Worm (Caenorhabditis elegans): ENCODE measurements around the gene dss-1.

The dss-1 gene

DNA sequence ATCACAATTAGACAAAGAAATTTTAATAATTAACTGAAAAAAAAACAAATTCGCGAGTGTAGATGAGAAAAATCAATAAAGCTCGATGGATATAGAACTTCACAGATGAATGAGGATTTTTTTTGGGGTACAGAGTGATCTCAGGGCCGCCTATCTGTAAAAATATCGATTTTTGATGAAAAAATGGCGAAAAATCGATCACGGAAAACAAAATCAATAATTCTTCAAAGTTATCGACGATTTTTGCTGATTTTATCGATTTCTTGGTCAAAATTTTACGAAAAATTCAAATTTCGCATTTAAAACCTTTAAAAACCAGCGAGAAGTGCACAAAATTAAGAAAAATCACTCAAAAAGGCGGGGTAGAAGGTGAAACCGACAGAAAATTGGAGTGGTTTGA is 20.0 kb upstream of the dss-1 start:
- TF ChIP-seq mes-2 (tag; optimal IDR thresholded peaks at IDR 0.05; ENCODE audit: poor library complexity, severe bottlenecking) (no peak), spr-1 (tag; optimal IDR thresholded peaks at IDR 0.05) (no peak), tra-1 (GFP tag; IDR thresholded peaks at IDR 0.05) (no peak), ceh-28 (tag; optimal IDR thresholded peaks at IDR 0.05) (peak; percentile 70), hlh-30 (tag; optimal IDR thresholded peaks at IDR 0.05; ENCODE audit: insufficient read depth) (no peak), rbr-2 (tag; optimal IDR thresholded peaks at IDR 0.05) (no peak), aha-1 (tag) (peak; percentile 22), gei-8 (GFP tag; optimal IDR thresholded peaks at IDR 0.05) (no peak), snpc-4 (tag; optimal IDR thresholded peaks at IDR 0.05) (no peak)

DNA sequence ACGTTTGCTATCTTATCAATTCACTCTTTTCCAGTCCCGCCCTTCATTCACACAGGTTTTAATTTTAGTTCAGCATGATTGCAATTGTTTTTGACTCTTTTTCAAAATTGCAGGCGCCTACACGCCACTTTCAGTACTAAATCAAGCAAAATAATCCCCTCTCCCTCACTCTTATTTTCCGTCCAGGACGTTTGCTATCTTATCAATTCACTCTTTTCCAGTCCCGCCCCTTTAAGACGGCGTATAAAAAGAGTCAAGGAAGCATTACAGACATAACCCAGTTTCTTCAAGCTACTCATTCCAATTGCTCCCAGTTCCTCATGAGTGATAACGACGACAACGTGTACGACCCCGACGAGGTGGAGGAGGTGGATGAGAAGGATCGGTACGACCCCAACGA is 18.6 kb upstream of the dss-1 start, which contains the start of gene Y119D3B.21:
Y119D3B.21 (plus strand) TSS at position 321 of the 400 bp plus-strand sequence.
- TF ChIP-seq ZK337.2 (GFP tag; IDR thresholded peaks at IDR 0.05) (no peak), lin-15B (tag; optimal IDR thresholded peaks at IDR 0.05) (no peak), ztf-7 (tag; optimal IDR thresholded peaks at IDR 0.05) (no peak), mxl-3 (GFP tag; optimal IDR thresholded peaks at IDR 0.05) (peak; percentile 53), ctbp-1 (GFP tag; IDR thresholded peaks at IDR 0.05) (no peak), dmd-6 (GFP tag; IDR thresholded peaks at IDR 0.05) (peak; percentile 86), mdl-1 (tag; optimal IDR thresholded peaks at IDR 0.05) (no peak), T26A8.4 (GFP tag; IDR thresholded peaks at IDR 0.05) (0 out of 2 replicates have a peak, but pooled peaks have one; percentile 17), vab-7 (GFP tag; IDR thresholded peaks at IDR 0.05) (no peak), F44E2.7 (GFP tag; IDR thresholded peaks at IDR 0.05) (no peak), pha-4 (GFP tag; IDR thresholded peaks at IDR 0.05) (0 out of 2 replicates have a peak, but pooled peaks have one; percentile 40), pha-4 (tag; optimal IDR thresholded peaks at IDR 0.05) (no peak), daf-16 (GFP tag; optimal IDR thresholded peaks at IDR 0.05) (no peak), daf-16 (tag; optimal IDR thresholded peaks at IDR 0.05) (peak; percentile 70), pqm-1 (tag; optimal IDR thresholded peaks at IDR 0.05) (peak; percentile 84), F10B5.3 (tag; optimal IDR thresholded peaks at IDR 0.05) (no peak), nhr-77 (tag; optimal IDR thresholded peaks at IDR 0.05) (no peak), nhr-11 (tag; optimal IDR thresholded peaks at IDR 0.05) (no peak), T20F7.1 (GFP tag; optimal IDR thresholded peaks at IDR 0.05) (no peak), saeg-2 (GFP tag; IDR thresholded peaks at IDR 0.05) (peak; percentile 60; the same call in 1 of the 2 replicates), mdt-29 (GFP tag; IDR thresholded peaks at IDR 0.05) (no peak), daf-19 (GFP tag; conservative IDR thresholded peaks at IDR 0.05) (no peak), spr-1 (tag; optimal IDR thresholded peaks at IDR 0.05) (no peak), unc-62 (GFP tag; optimal IDR thresholded peaks at IDR 0.05 in 1 of 2) (no peak), unc-62 (tag; optimal IDR thresholded peaks at IDR 0.05) (no peak), zip-2 (tag; optimal IDR thresholded peaks at IDR 0.05) (no peak), cey-2 (tag; optimal IDR thresholded peaks at IDR 0.05; ENCODE audit: borderline replicate concordance, insufficient read depth) (no peak), hmg-1.1 (GFP tag; IDR thresholded peaks at IDR 0.05) (no peak), lin-39 (tag; optimal IDR thresholded peaks at IDR 0.05) (no peak), Y5F2A.4 (GFP tag; optimal IDR thresholded peaks at IDR 0.05) (no peak), sdz-12 (GFP tag; optimal IDR thresholded peaks at IDR 0.05) (no peak), R02D3.7 (tag; optimal IDR thresholded peaks at IDR 0.05) (no peak), gei-8 (GFP tag; optimal IDR thresholded peaks at IDR 0.05) (no peak), ama-1 (optimal IDR thresholded peaks at IDR 0.05) (peak; percentile 75), zag-1 (tag; optimal IDR thresholded peaks at IDR 0.05) (no peak), Y75B8A.6 (GFP tag; IDR thresholded peaks at IDR 0.05) (no peak), nhr-28 (tag; optimal IDR thresholded peaks at IDR 0.05) (peak; percentile 66), lin-1 (GFP tag; IDR thresholded peaks at IDR 0.05) (peak; percentile 39; the same call in 1 of the 2 replicates), unc-39 (tag; optimal IDR thresholded peaks at IDR 0.05) (no peak), aha-1 (tag) (no peak), nhr-10 (tag; optimal IDR thresholded peaks at IDR 0.05) (no peak), tra-1 (GFP tag; IDR thresholded peaks at IDR 0.05) (0 out of 2 replicates have a peak, but pooled peaks have one; percentile 37), jun-1 (tag; optimal IDR thresholded peaks at IDR 0.05) (no peak), mep-1 (tag; optimal IDR thresholded peaks at IDR 0.05) (no peak), zfp-3 (GFP tag; conservative IDR thresholded peaks at IDR 0.05) (no peak), F26F4.8 (GFP tag; conservative IDR thresholded peaks at IDR 0.05) (no peak), mes-2 (tag; optimal IDR thresholded peaks at IDR 0.05; ENCODE audit: poor library complexity, severe bottlenecking) (no peak), rbr-2 (tag; optimal IDR thresholded peaks at IDR 0.05) (no peak)
